Fruit fly (Drosophila melanogaster): ENCODE results near the gene CG33766.

CG33766 gene

DNA sequence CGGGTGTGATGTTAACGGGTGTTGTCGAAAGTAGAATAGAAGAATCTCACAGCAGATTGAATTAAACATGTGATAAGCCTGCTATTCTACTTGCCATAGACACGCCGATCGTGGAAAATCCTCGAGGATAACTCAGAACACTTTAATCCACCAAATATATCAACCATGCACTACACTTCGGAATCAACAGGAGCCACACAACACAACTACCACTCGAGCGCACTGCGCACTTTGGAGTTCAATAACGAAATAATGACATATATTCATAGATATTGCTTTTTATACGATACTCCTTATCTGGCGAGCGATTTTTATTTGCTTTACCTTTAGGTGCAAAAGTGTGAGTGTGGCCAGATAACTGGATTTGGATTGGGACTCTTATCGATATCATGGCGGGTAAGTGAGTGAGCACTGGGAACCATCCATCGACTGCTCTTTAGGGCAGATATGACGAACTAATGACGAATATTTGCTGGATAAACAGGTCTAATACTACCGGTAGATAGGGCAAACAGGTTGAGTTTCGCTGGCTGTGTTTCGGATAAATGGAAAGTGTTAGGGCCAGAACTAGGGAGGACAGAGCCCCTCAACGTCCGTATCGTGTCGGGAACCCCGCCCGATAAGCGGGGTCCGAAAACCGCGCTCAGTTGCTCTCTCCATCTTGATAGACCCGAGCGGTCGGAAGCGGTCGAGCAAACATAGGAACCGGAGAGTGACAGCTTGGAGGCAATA, 24.0 kb downstream of the CG33766 start, which contains the start of gene Jhbp6 (continued):
- peak in 1 of 2 experiments; percentile 56 for TF ChIP-seq eve (GFP tag; optimal IDR thresholded peaks at IDR 0.05)
- no peak for TF ChIP-seq slbo (GFP tag; IDR thresholded peaks at IDR 0.05)
- TF ChIP-seq CG12769 (tag; optimal IDR thresholded peaks at IDR 0.05) = peak; percentile 30
- no peak for TF ChIP-seq onecut (GFP tag; IDR thresholded peaks at IDR 0.05)
- no peak for TF ChIP-seq Eip74EF (GFP tag; optimal IDR thresholded peaks at IDR 0.05)
- peak; percentile 23 for TF ChIP-seq gfzf (GFP tag; optimal IDR thresholded peaks at IDR 0.05)
- TF ChIP-seq CG10462 (GFP tag; optimal IDR thresholded peaks at IDR 0.05) = no peak
- peak; percentile 20 for TF ChIP-seq Med (GFP tag)
- TF ChIP-seq fru (optimal IDR thresholded peaks at IDR 0.05) = no peak
- no peak for TF ChIP-seq unc-4 (GFP tag; IDR thresholded peaks at IDR 0.05; ENCODE audit: partially characterized antibody)
- TF ChIP-seq sug (tag; optimal IDR thresholded peaks at IDR 0.05) = peak; percentile 7
- no peak for TF ChIP-seq CG4730 (GFP tag; IDR thresholded peaks at IDR 0.05)
- no peak for TF ChIP-seq CG7745 (tag; optimal IDR thresholded peaks at IDR 0.05)
- peak; percentile 11 for TF ChIP-seq BEAF-32 (GFP tag; optimal IDR thresholded peaks at IDR 0.05)
- no peak for TF ChIP-seq crp (GFP tag; optimal IDR thresholded peaks at IDR 0.05)
- peak; percentile 75 for TF ChIP-seq lilli (GFP tag; optimal IDR thresholded peaks at IDR 0.05)
- peak; percentile 2 for TF ChIP-seq Kr (GFP tag; optimal IDR thresholded peaks at IDR 0.05)
- no peak for TF ChIP-seq CG14050 (GFP tag; IDR thresholded peaks at IDR 0.05)
- TF ChIP-seq chm (GFP tag; IDR thresholded peaks at IDR 0.05) = no peak
- TF ChIP-seq ATbp (GFP tag; optimal IDR thresholded peaks at IDR 0.05) = no peak
- TF ChIP-seq Usf (GFP tag; optimal IDR thresholded peaks at IDR 0.05) = no peak
- TF ChIP-seq Oaz (GFP tag; IDR thresholded peaks at IDR 0.05) = no peak
- no peak for TF ChIP-seq CG42726 (GFP tag; IDR thresholded peaks at IDR 0.05; ENCODE audit: partially characterized antibody)
- no peak for TF ChIP-seq Hey (tag; optimal IDR thresholded peaks at IDR 0.05)
- no peak for TF ChIP-seq CG8478 (optimal IDR thresholded peaks at IDR 0.05)
- TF ChIP-seq CG1647 (GFP tag; optimal IDR thresholded peaks at IDR 0.05) = no peak
- TF ChIP-seq GATAe (GFP tag; conservative IDR thresholded peaks at IDR 0.05) = peak; percentile 77
- no peak for TF ChIP-seq bowl (GFP tag; IDR thresholded peaks at IDR 0.05)
- no peak for TF ChIP-seq CG3281 (GFP tag; optimal IDR thresholded peaks at IDR 0.05)
- TF ChIP-seq hkb (optimal IDR thresholded peaks at IDR 0.05) = no peak
- TF ChIP-seq hkb (GFP tag; IDR thresholded peaks at IDR 0.05) = no peak
- TF ChIP-seq Trl (optimal IDR thresholded peaks at IDR 0.05) = peak in 1 of 2 experiments; percentile 9
- no peak for TF ChIP-seq Trl (GFP tag; optimal IDR thresholded peaks at IDR 0.05)

DNA sequence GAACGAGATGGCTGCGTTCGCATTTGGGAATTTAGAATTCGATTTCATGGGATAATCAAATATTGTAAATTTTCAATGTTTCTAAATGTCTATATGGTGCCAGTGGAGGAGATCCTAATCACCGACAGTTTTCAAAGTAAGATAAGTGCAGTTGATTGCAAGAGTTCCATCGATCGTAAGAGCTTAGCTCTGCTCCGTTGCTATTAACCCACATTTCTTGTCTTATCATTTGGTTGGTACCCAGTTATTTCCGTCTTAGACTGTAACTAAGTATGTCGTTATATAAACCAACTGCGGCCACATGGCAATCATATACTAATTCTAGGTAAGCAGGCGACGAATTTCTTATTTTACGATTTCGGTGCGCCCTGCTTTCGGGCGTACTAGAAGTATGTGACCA, 24.7 kb downstream of the CG33766 start:
- TF ChIP-seq sd (tag; optimal IDR thresholded peaks at IDR 0.05) (peak; percentile 83), Pdp1 (GFP tag; optimal IDR thresholded peaks at IDR 0.05) (peak in 1 of 2 experiments; percentile 90), Fer2 (tag; optimal IDR thresholded peaks at IDR 0.05) (no peak), twi (tag; optimal IDR thresholded peaks at IDR 0.05) (peak; percentile 33), chinmo (GFP tag; IDR thresholded peaks at IDR 0.05; ENCODE audit: partially characterized antibody) (0 out of 4 replicates have a peak, but pooled peaks have one; percentile 19), CG5180 (GFP tag; optimal IDR thresholded peaks at IDR 0.05) (no peak), HmgZ (tag; optimal IDR thresholded peaks at IDR 0.05) (peak; percentile 6), sug (tag; optimal IDR thresholded peaks at IDR 0.05) (peak; percentile 46), CG34376 (GFP tag; optimal IDR thresholded peaks at IDR 0.05) (peak; percentile 34), exex (tag; optimal IDR thresholded peaks at IDR 0.05) (peak; percentile 74), CG15269 (tag; optimal IDR thresholded peaks at IDR 0.05) (no peak), grn (GFP tag; optimal IDR thresholded peaks at IDR 0.05) (peak; percentile 94)

All from whole organism, embryonic.